Worm (Caenorhabditis elegans): ENCODE measurements around the gene klf-3.

klf-3 gene

ce11 chrII:6600973-6601372 is 15.7 kb upstream of the klf-3 start, which contains the start of gene vps-33.2 (continued):
- TF ChIP-seq madf-10 (tag; optimal IDR thresholded peaks at IDR 0.05) = no peak
- TF ChIP-seq dox-1 (GFP tag; IDR thresholded peaks at IDR 0.05) = peak; percentile 38; the same call in 1 of the 2 replicates
- peak; percentile 47; the same call in 1 of the 2 replicates for TF ChIP-seq mcd-1 (GFP tag; IDR thresholded peaks at IDR 0.05)
- TF ChIP-seq tbp1 (GFP tag; optimal IDR thresholded peaks at IDR 0.05) = peak; percentile 27

- TF ChIP-seq hsf-1 (GFP tag; IDR thresholded peaks at IDR 0.05) (no peak), Y79H2A.3 (GFP tag; conservative IDR thresholded peaks at IDR 0.05) (no peak)
Measured at ce11 chrII:6608626-6609025, 8.1 kb upstream of the klf-3 start.

- TF ChIP-seq xnd-1 (tag; optimal IDR thresholded peaks at IDR 0.05) (no peak), pha-4 (tag; optimal IDR thresholded peaks at IDR 0.05) (peak; percentile 54), lag-1 (GFP tag; IDR thresholded peaks at IDR 0.05) (no peak), chd-7 (tag; optimal IDR thresholded peaks at IDR 0.05) (no peak), pbrm-1 (GFP tag; IDR thresholded peaks at IDR 0.05) (no peak), nhr-120 (GFP tag; IDR thresholded peaks at IDR 0.05) (no peak), sdz-38 (tag; optimal IDR thresholded peaks at IDR 0.05) (no peak), hmg-1.2 (GFP tag; IDR thresholded peaks at IDR 0.05) (peak; percentile 9; the same call in 1 of the 2 replicates), tlf-1 (GFP tag; optimal IDR thresholded peaks at IDR 0.05) (no peak), nhr-80 (tag; optimal IDR thresholded peaks at IDR 0.05) (peak; percentile 21), attf-5 (GFP tag; optimal IDR thresholded peaks at IDR 0.05) (peak; percentile 78), cebp-1 (GFP tag; IDR thresholded peaks at IDR 0.05) (no peak), cebp-1 (tag; optimal IDR thresholded peaks at IDR 0.05) (peak; percentile 29), bed-2 (GFP tag; IDR thresholded peaks at IDR 0.05) (no peak), snpc-4 (GFP tag; optimal IDR thresholded peaks at IDR 0.05) (no peak), snpc-4 (tag; optimal IDR thresholded peaks at IDR 0.05) (peak in 1 of 4 experiments; percentile 3)
Measured at ce11 chrII:6609315-6609842, 7.3 kb upstream of the klf-3 start, which contains the start of gene epg-5. Gene epg-5, minus strand, starts transcription at chrII:6609365.

ce11 chrII:6610262-6610661 is 6.4 kb upstream of the klf-3 start:
- TF ChIP-seq aptf-2 (GFP tag; conservative IDR thresholded peaks at IDR 0.05) = no peak
- no peak for TF ChIP-seq hsf-1 (GFP tag; IDR thresholded peaks at IDR 0.05)
- no peak for TF ChIP-seq B0336.3 (GFP tag; IDR thresholded peaks at IDR 0.05)

- TF ChIP-seq lin-40 (tag; optimal IDR thresholded peaks at IDR 0.05) = no peak
- TF ChIP-seq nhr-80 (tag; optimal IDR thresholded peaks at IDR 0.05) = peak; percentile 74
Measured at ce11 chrII:6612544-6612943, 4.1 kb upstream of the klf-3 start.

ce11 chrII:6614500-6614899 is 2.2 kb upstream of the klf-3 start:
- TF ChIP-seq nhr-80 (tag; optimal IDR thresholded peaks at IDR 0.05) = peak; percentile 31
- no peak for TF ChIP-seq lag-1 (GFP tag; IDR thresholded peaks at IDR 0.05)

ce11 chrII:6615232-6616029 is 1.2 kb upstream of the klf-3 start:
- TF ChIP-seq nfya-2 (GFP tag; IDR thresholded peaks at IDR 0.05) = no peak
- no peak for TF ChIP-seq mxl-1 (tag; optimal IDR thresholded peaks at IDR 0.05)
- peak; percentile 94 for TF ChIP-seq nhr-80 (tag; optimal IDR thresholded peaks at IDR 0.05)
- no peak for TF ChIP-seq ceh-27 (GFP tag; optimal IDR thresholded peaks at IDR 0.05)
- TF ChIP-seq egl-18 (GFP tag; IDR thresholded peaks at IDR 0.05) = no peak
- TF ChIP-seq ets-4 (GFP tag; optimal IDR thresholded peaks at IDR 0.05) = peak; percentile 34
- peak; percentile 38 for TF ChIP-seq atf-7 (tag; optimal IDR thresholded peaks at IDR 0.05)
- no peak for TF ChIP-seq hlh-12 (tag; optimal IDR thresholded peaks at IDR 0.05)
- no peak for TF ChIP-seq aptf-2 (GFP tag; conservative IDR thresholded peaks at IDR 0.05)
- TF ChIP-seq xnd-1 (tag; optimal IDR thresholded peaks at IDR 0.05) = no peak
- no peak for TF ChIP-seq ekl-4 (GFP tag; IDR thresholded peaks at IDR 0.05)
- peak; percentile 59 for TF ChIP-seq dox-1 (GFP tag; IDR thresholded peaks at IDR 0.05)
- no peak for TF ChIP-seq Y56A3A.18 (GFP tag; IDR thresholded peaks at IDR 0.05)
- no peak for TF ChIP-seq K12H6.12 (tag; optimal IDR thresholded peaks at IDR 0.05)
- no peak for TF ChIP-seq bed-2 (GFP tag; IDR thresholded peaks at IDR 0.05)
- no peak for TF ChIP-seq attf-3 (GFP tag; conservative IDR thresholded peaks at IDR 0.05)
- no peak for TF ChIP-seq lin-40 (tag; optimal IDR thresholded peaks at IDR 0.05)

All from whole organism, young adult.